Fruit fly (Drosophila melanogaster): Measurements from ENCODE around the gene ArgRS.

DNA sequence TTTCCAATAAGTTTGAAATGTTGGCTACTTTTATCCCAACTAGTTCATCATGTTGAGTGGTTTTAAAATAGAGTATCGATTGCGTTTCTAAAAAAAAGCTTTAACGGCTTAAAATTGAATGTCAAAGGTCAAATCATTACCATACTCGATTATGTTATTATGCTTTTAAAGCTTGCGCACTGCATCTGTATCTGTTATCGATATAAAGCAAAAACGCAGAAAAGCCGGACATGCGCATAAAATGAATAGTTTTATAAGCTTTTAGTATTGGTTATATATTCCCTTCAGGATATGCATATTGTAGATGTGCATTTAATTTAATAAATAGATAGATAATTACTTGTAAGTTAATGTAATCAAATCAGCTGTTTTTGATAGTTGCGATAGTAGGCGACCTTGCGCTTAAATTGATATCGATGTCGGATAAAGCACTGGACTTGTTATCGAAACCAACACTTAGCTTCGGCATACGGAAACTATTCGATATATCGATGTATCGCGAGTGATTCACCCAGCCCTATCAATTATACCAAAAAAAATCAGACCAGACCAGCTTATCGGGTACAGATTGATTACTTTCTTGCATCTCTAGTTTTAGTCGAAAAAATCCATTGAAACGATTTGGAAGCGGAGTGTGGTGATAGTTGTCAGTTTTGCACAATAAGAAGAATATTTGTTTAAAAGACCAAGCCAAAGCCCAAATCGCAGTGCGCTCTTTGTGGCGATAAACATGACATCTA lies 47.8 kb upstream of the ArgRS start, which contains the start of gene shi:
- TF ChIP-seq H15 (GFP tag; IDR thresholded peaks at IDR 0.05) (no peak), CG10462 (GFP tag; optimal IDR thresholded peaks at IDR 0.05) (no peak), tgo (GFP tag; IDR thresholded peaks at IDR 0.05) (no peak), CG6765 (GFP tag; optimal IDR thresholded peaks at IDR 0.05) (no peak), sisA (GFP tag; IDR thresholded peaks at IDR 0.05) (no peak)
